Fruit fly (Drosophila melanogaster) whole organism, prepupa: Measurements from ENCODE around the gene mas.

Experiments
- Blimp-1 ChIP-seq: fragments of 200-800 bp; sonication (Bioruptor generic); optimal IDR thresholded peaks from 3 replicates; lab custom pipeline; 2017; ENCODE audit warnings: missing biosample characterization, missing genetic modification characterization, mild to moderate bottlenecking, moderate library complexity, missing genetic modification reagents
- CG32006 ChIP-seq: fragments of 200-800 bp; sonication (Bioruptor generic); optimal IDR thresholded peaks from 3 replicates; lab custom pipeline; 2017; ENCODE audit warnings: missing biosample characterization, mild to moderate bottlenecking, missing genetic modification characterization
- CG34406 ChIP-seq: fragments of 200-800 bp; sonication (Bioruptor generic); optimal IDR thresholded peaks from 3 replicates; lab custom pipeline; 2016; ENCODE audit warnings: missing biosample characterization, missing genetic modification characterization
- Gug ChIP-seq: fragments of 200-800 bp; sonication (Bioruptor generic); IDR thresholded peaks from 2 replicates; pipeline ENCODE4 v1.3.6; 2022; ENCODE audit warnings: missing biosample characterization, missing genetic modification characterization
- OdsH ChIP-seq: fragments of 200-800 bp; sonication (Bioruptor generic); optimal IDR thresholded peaks from 3 replicates; lab custom pipeline; 2016; ENCODE audit warnings: missing biosample characterization, missing genetic modification characterization
- Sox102F ChIP-seq: fragments of 200-800 bp; sonication (Bioruptor generic); optimal IDR thresholded peaks from 2 replicates; lab custom pipeline; 2016; ENCODE audit warnings: missing biosample characterization, mild to moderate bottlenecking, missing genetic modification characterization
- Sox14 ChIP-seq: fragments of 200-800 bp; sonication (Bioruptor generic); optimal IDR thresholded peaks from 3 replicates; lab custom pipeline; 2016; ENCODE audit warnings: missing biosample characterization, missing genetic modification characterization
- eg ChIP-seq: fragments of 200-800 bp; sonication (Bioruptor generic); IDR thresholded peaks from 3 replicates; pipeline ENCODE4 v1.3.6; 2022; ENCODE audit warnings: missing biosample characterization, missing genetic modification characterization
- pdm3 ChIP-seq: fragments of 200-800 bp; sonication (Bioruptor generic); optimal IDR thresholded peaks from 3 replicates; lab custom pipeline; 2016; ENCODE audit warnings: missing biosample characterization, missing genetic modification characterization
- spab ChIP-seq: fragments of 200-800 bp; sonication (Bioruptor generic); optimal IDR thresholded peaks from 2 replicates; lab custom pipeline; 2017; ENCODE audit warnings: missing biosample characterization, mild to moderate bottlenecking, missing genetic modification characterization, missing genetic modification reagents
- topi ChIP-seq: fragments of 200-800 bp; sonication (Bioruptor generic); optimal IDR thresholded peaks from 3 replicates; lab custom pipeline; 2016; ENCODE audit warnings: missing biosample characterization, missing genetic modification characterization

dm6 chr3L:4116490-4117367 lies 50.5 kb downstream of the mas start:
- peak; percentile 17 for TF ChIP-seq CG32006 (GFP tag; lab: Kevin White, UChicago)
- no peak for TF ChIP-seq Blimp-1 (GFP tag; lab: Kevin White, UChicago)
- TF ChIP-seq Gug (GFP tag; lab: Robert Waterston, UW): 0 out of 2 replicates have a peak, but pooled peaks have one; percentile 17
- no peak for TF ChIP-seq CG34406
- no peak for TF ChIP-seq Sox14 (GFP tag; lab: Kevin White, UChicago)
- TF ChIP-seq topi (GFP tag; lab: Kevin White, UChicago): peak; percentile 10
- TF ChIP-seq spab (GFP tag; lab: Kevin White, UChicago): no peak
- TF ChIP-seq pdm3 (GFP tag; lab: Kevin White, UChicago): peak; percentile 22
- no peak for TF ChIP-seq Sox102F
- peak; percentile 63 for TF ChIP-seq eg
- TF ChIP-seq OdsH (GFP tag; lab: Kevin White, UChicago): peak; percentile 9
